Fruit fly (Drosophila melanogaster): ENCODE data around the gene obst-H.
A peak's percentile ranks its signal among the peaks of the same experiment; 100 is the strongest.

obst-H gene

DNA sequence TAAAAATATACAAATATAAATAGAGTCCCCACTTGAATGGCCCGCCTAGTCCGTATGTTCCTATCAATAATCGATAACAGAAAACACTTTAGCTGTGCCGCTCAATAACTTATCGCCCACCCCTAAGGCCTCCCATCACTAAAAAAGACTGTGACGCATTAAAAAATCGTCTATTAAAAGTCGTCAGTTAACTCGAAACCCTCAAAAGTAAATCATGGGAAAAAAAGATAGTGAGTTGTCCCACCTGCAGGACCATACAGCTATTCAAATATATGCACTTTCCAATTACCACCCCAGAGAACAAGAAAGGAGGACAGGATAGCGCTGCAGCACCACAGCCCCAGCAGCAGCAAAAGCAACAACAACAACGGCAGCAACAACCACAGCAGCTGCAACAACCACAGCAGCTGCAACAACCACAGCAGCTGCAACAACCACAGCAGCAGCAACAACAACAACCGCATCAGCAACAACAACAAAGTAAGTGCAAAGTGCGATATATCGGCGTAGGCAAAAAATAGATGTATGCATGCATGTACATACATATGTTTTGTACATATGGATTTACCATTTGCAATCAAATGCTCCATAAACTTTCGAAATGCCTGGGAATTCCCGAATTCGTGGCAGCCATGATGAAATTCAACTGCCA, 25.1 kb upstream of the obst-H start, which contains the start of gene AGO2 (continued):
- TF ChIP-seq BtbVII (GFP tag; optimal IDR thresholded peaks at IDR 0.05) (peak; percentile 9), HmgD (GFP tag; optimal IDR thresholded peaks at IDR 0.05) (peak; percentile 91), CG8924 (tag; optimal IDR thresholded peaks at IDR 0.05) (peak; percentile 38), insv (GFP tag; optimal IDR thresholded peaks at IDR 0.05) (peak in 1 of 2 experiments; percentile 33), CG4730 (GFP tag; IDR thresholded peaks at IDR 0.05) (no peak), CG3065 (GFP tag; optimal IDR thresholded peaks at IDR 0.05) (no peak), gfzf (GFP tag; optimal IDR thresholded peaks at IDR 0.05) (peak; percentile 41), stwl (tag; optimal IDR thresholded peaks at IDR 0.05) (peak; percentile 55), abd-A (tag; optimal IDR thresholded peaks at IDR 0.05) (no peak), Scr (GFP tag; IDR thresholded peaks at IDR 0.05; ENCODE audit: partially characterized antibody) (peak; percentile 65), CG11560 (tag; IDR thresholded peaks at IDR 0.05) (no peak), CG10274 (GFP tag; optimal IDR thresholded peaks at IDR 0.05) (no peak), CG12219 (GFP tag; optimal IDR thresholded peaks at IDR 0.05) (no peak), HHEX (GFP tag; optimal IDR thresholded peaks at IDR 0.05) (peak; percentile 21), MTF-1 (GFP tag; optimal IDR thresholded peaks at IDR 0.05; ENCODE audit: borderline replicate concordance) (no peak), cwo (GFP tag; optimal IDR thresholded peaks at IDR 0.05) (peak; percentile 19), sqz (GFP tag; optimal IDR thresholded peaks at IDR 0.05) (no peak), NK7.1 (GFP tag; optimal IDR thresholded peaks at IDR 0.05) (no peak), her (GFP tag; optimal IDR thresholded peaks at IDR 0.05) (peak; percentile 50), D (optimal IDR thresholded peaks at IDR 0.05) (no peak), D (GFP tag; optimal IDR thresholded peaks at IDR 0.05) (no peak), Usf (GFP tag; optimal IDR thresholded peaks at IDR 0.05) (no peak), repo (GFP tag; optimal IDR thresholded peaks at IDR 0.05) (no peak), nom (GFP tag; optimal IDR thresholded peaks at IDR 0.05) (peak; percentile 100), ac (GFP tag; optimal IDR thresholded peaks at IDR 0.05) (peak; percentile 55), row (GFP tag; IDR thresholded peaks at IDR 0.05) (peak; percentile 31; the same call in 1 of the 3 replicates), Rx (GFP tag; IDR thresholded peaks at IDR 0.05) (no peak), Hsf (GFP tag; optimal IDR thresholded peaks at IDR 0.05) (no peak), zfh1 (GFP tag; IDR thresholded peaks at IDR 0.05) (no peak), Taf1 (GFP tag; IDR thresholded peaks at IDR 0.05) (no peak), crp (GFP tag; optimal IDR thresholded peaks at IDR 0.05) (peak in 1 of 2 experiments; percentile 26), unpg (GFP tag; optimal IDR thresholded peaks at IDR 0.05) (peak; percentile 6), Adf1 (GFP tag; IDR thresholded peaks at IDR 0.05) (peak; percentile 14; the same call in 1 of the 2 replicates), HLHmδ (GFP tag; optimal IDR thresholded peaks at IDR 0.05) (peak; percentile 16), amos (GFP tag; IDR thresholded peaks at IDR 0.05; ENCODE audit: partially characterized antibody) (peak; percentile 74), CG17186 (GFP tag; optimal IDR thresholded peaks at IDR 0.05) (peak; percentile 66), scrt (GFP tag; optimal IDR thresholded peaks at IDR 0.05) (peak; percentile 40), CG42726 (GFP tag; IDR thresholded peaks at IDR 0.05; ENCODE audit: partially characterized antibody) (no peak), chn (GFP tag; optimal IDR thresholded peaks at IDR 0.05) (no peak), Camta (GFP tag; optimal IDR thresholded peaks at IDR 0.05) (no peak), klu (GFP tag; IDR thresholded peaks at IDR 0.05) (no peak), CG6765 (GFP tag; optimal IDR thresholded peaks at IDR 0.05) (peak; percentile 24), Opbp (GFP tag; IDR thresholded peaks at IDR 0.05; ENCODE audit: partially characterized antibody) (peak; percentile 62; the same call in 2 of the 3 replicates), Stat92E (GFP tag; optimal IDR thresholded peaks at IDR 0.05) (peak in 1 of 3 experiments; percentile 78), kni (GFP tag; optimal IDR thresholded peaks at IDR 0.05) (peak; percentile 61), shn (GFP tag; optimal IDR thresholded peaks at IDR 0.05) (peak; percentile 1), CG43689 (GFP tag; IDR thresholded peaks at IDR 0.05) (no peak), sob (GFP tag; IDR thresholded peaks at IDR 0.05) (no peak), CG12769 (tag; optimal IDR thresholded peaks at IDR 0.05) (no peak)

Measured in whole organism, embryonic.